Worm (Caenorhabditis elegans) whole organism, L1 larva: ENCODE results near the gene C25H3.7.

ENCODE experiments used
- C04F5.9 ChIP-seq: sonication (generic microtip); optimal IDR thresholded peaks from 2 replicates; lab custom pipeline; 2016; ENCODE audit warnings: missing genetic modification characterization, missing compliant biosample characterization
- C16A3.4 ChIP-seq: fragments of 150-350 bp; optimal IDR thresholded peaks from 2 replicates; lab custom pipeline; 2014; ENCODE audit warnings: missing biosample characterization, missing genetic modification characterization
- C34B4.2 ChIP-seq: sonication (generic microtip); optimal IDR thresholded peaks from 2 replicates; lab custom pipeline; 2017; ENCODE audit warnings: mild to moderate bottlenecking, missing genetic modification characterization, missing compliant biosample characterization
- Y116A8C.19 ChIP-seq: sonication (generic microtip); optimal IDR thresholded peaks from 2 replicates; lab custom pipeline; 2016; ENCODE audit warnings: missing compliant biosample characterization, missing genetic modification characterization, borderline replicate concordance
- aha-1 ChIP-seq: fragments of 150-350 bp; optimal IDR thresholded peaks from 2 replicates; lab custom pipeline; 2014; ENCODE audit warnings: missing biosample characterization, missing genetic modification characterization
- ama-1 ChIP-seq: fragments of 150-350 bp; optimal IDR thresholded peaks from 2 replicates; lab custom pipeline; 2014
- blmp-1 ChIP-seq: fragments of 150-350 bp; optimal IDR thresholded peaks from 2 replicates; lab custom pipeline; 2014; ENCODE audit warnings: missing biosample characterization, missing genetic modification characterization
- ceh-63 ChIP-seq: fragments of 200-800 bp; sonication (Bioruptor generic); optimal IDR thresholded peaks from 2 replicates; lab custom pipeline; 2018; ENCODE audit warnings: mild to moderate bottlenecking, missing genetic modification characterization, missing compliant biosample characterization
- ceh-82 ChIP-seq, 3 experiments: fragments of 150-350 bp in 1 of 3; sonication (generic microtip) in 2 of 3; optimal IDR thresholded peaks; 2 replicates each; lab custom pipeline; 2014 to 2017; ENCODE audit warnings: missing biosample characterization in 3 of 3, missing genetic modification characterization in 3 of 3
- ceh-88 ChIP-seq: fragments of 200-800 bp; sonication (Bioruptor generic); IDR thresholded peaks from 2 replicates; pipeline ENCODE4 v1.3.6; 2022; ENCODE audit warnings: missing genetic modification characterization, missing compliant biosample characterization
- ceh-90 ChIP-seq: sonication (generic microtip); optimal IDR thresholded peaks from 2 replicates; lab custom pipeline; 2016; ENCODE audit warnings: missing genetic modification characterization, missing compliant biosample characterization
- ces-1 ChIP-seq: fragments of 150-350 bp; optimal IDR thresholded peaks from 2 replicates; lab custom pipeline; 2014; ENCODE audit warnings: missing biosample characterization, missing genetic modification reagents, missing genetic modification characterization
- dpl-1 ChIP-seq, 3 experiments: fragments of 150-350 bp in 2 of 3; sonication (generic microtip) in 1 of 3; optimal IDR thresholded peaks; 2 replicates each; lab custom pipeline; 2014 to 2017; ENCODE audit warnings: missing biosample characterization in 3 of 3, missing genetic modification characterization in 3 of 3, missing genetic modification reagents in 3 of 3
- dsc-1 ChIP-seq: sonication (generic microtip); optimal IDR thresholded peaks from 2 replicates; lab custom pipeline; 2016; ENCODE audit warnings: mild to moderate bottlenecking, missing genetic modification characterization, missing compliant biosample characterization
- efl-1 ChIP-seq, 4 experiments: fragments of 150-350 bp; optimal IDR thresholded peaks in 3 of 4; peaks in 1 of 4; 1 replicate in 1 of 4; 2 replicates in 3 of 4; lab custom pipeline; 2014; ENCODE audit warnings: missing biosample characterization in 2 of 4, missing genetic modification characterization in 2 of 4, missing genetic modification reagents in 2 of 4
- efl-3 ChIP-seq: fragments of 200-800 bp; sonication (Bioruptor generic); optimal IDR thresholded peaks from 2 replicates; lab custom pipeline; 2018; ENCODE audit warnings: mild to moderate bottlenecking, missing genetic modification characterization, missing compliant biosample characterization
- egl-13 ChIP-seq: sonication (generic microtip); optimal IDR thresholded peaks from 2 replicates; lab custom pipeline; 2016; ENCODE audit warnings: missing genotype, missing genetic modification reagents, missing genetic modification characterization, missing compliant biosample characterization
- egl-27 ChIP-seq, 2 experiments: fragments of 150-350 bp in 1 of 2; sonication (generic microtip); optimal IDR thresholded peaks; 3 replicates each; lab custom pipeline; 2017 to 2018; ENCODE audit warnings: missing biosample characterization in 2 of 2, missing genetic modification characterization in 2 of 2, missing genetic modification reagents in 2 of 2
- elt-3 ChIP-seq, 6 experiments: fragments of 150-350 bp in 1 of 6; sonication (generic microtip); optimal IDR thresholded peaks; 2 replicates each; lab custom pipeline; 2017 to 2018; ENCODE audit warnings: missing biosample characterization in 6 of 6, missing genetic modification characterization in 6 of 6, inconsistent platforms in 1 of 6
- fkh-4 ChIP-seq: sonication (generic microtip); optimal IDR thresholded peaks from 2 replicates; lab custom pipeline; 2016; ENCODE audit warnings: missing compliant biosample characterization, missing genetic modification characterization, borderline replicate concordance
- hlh-4 ChIP-seq: sonication (generic microtip); optimal IDR thresholded peaks from 2 replicates; lab custom pipeline; 2016; ENCODE audit warnings: mild to moderate bottlenecking, missing genetic modification characterization, missing compliant biosample characterization
- jun-1 ChIP-seq: fragments of 150-350 bp; optimal IDR thresholded peaks from 2 replicates; lab custom pipeline; 2014; ENCODE audit warnings: missing biosample characterization, missing genetic modification reagents, missing genetic modification characterization
- lin-13 ChIP-seq: fragments of 150-350 bp; optimal IDR thresholded peaks from 2 replicates; lab custom pipeline; 2014; ENCODE audit warnings: missing biosample characterization, missing genetic modification reagents, missing genetic modification characterization
- lin-15B ChIP-seq: fragments of 150-350 bp; sonication (generic microtip); optimal IDR thresholded peaks from 3 replicates; lab custom pipeline; 2014; ENCODE audit warnings: missing biosample characterization, missing genetic modification characterization
- lir-3 ChIP-seq: sonication (generic microtip); optimal IDR thresholded peaks from 2 replicates; lab custom pipeline; 2016; ENCODE audit warnings: mild to moderate bottlenecking, missing genetic modification characterization, moderate library complexity, missing compliant biosample characterization; ENCODE audit not compliant: poor library complexity
- mab-9 ChIP-seq: fragments of 200-800 bp; sonication (Bioruptor generic); IDR thresholded peaks from 2 replicates; pipeline ENCODE4 v1.3.6; 2022; ENCODE audit warnings: missing genetic modification reagents, missing genetic modification characterization, missing compliant biosample characterization
- mdl-1 ChIP-seq, 2 experiments: fragments of 150-350 bp; optimal IDR thresholded peaks; 2 replicates each; lab custom pipeline; 2014 to 2017; ENCODE audit warnings: missing biosample characterization in 2 of 2, missing genetic modification characterization in 2 of 2, inconsistent platforms in 1 of 2
- mef-2 ChIP-seq: fragments of 150-350 bp; optimal IDR thresholded peaks from 2 replicates; lab custom pipeline; 2014; ENCODE audit warnings: missing biosample characterization, missing genetic modification characterization
- mep-1 ChIP-seq: fragments of 150-350 bp; optimal IDR thresholded peaks from 2 replicates; lab custom pipeline; 2014; ENCODE audit warnings: missing biosample characterization, missing genetic modification characterization
- nhr-11 ChIP-seq: fragments of 150-350 bp; optimal IDR thresholded peaks from 2 replicates; lab custom pipeline; 2014; ENCODE audit warnings: missing biosample characterization, missing genetic modification characterization
- nhr-19 ChIP-seq: fragments of 200-800 bp; sonication (Bioruptor generic); conservative IDR thresholded peaks from 2 replicates; pipeline ENCODE4 v1.3.6; 2022; ENCODE audit warnings: missing genetic modification characterization, missing compliant biosample characterization
- nhr-237 ChIP-seq: fragments of 150-350 bp; optimal IDR thresholded peaks from 2 replicates; lab custom pipeline; 2014; ENCODE audit warnings: missing biosample characterization, missing genetic modification characterization
- nhr-76 ChIP-seq: sonication (generic microtip); optimal IDR thresholded peaks from 2 replicates; lab custom pipeline; 2017; ENCODE audit warnings: missing biosample characterization, missing genetic modification characterization
- nhr-77 ChIP-seq: fragments of 150-350 bp; optimal IDR thresholded peaks from 2 replicates; lab custom pipeline; 2014; ENCODE audit warnings: missing biosample characterization, missing genetic modification characterization
- nhr-84 ChIP-seq: sonication (generic microtip); optimal IDR thresholded peaks from 2 replicates; lab custom pipeline; 2017; ENCODE audit warnings: missing biosample characterization, missing genetic modification characterization
- nhr-85 ChIP-seq: sonication (generic microtip); peaks from one replicate; lab custom pipeline; 2016; ENCODE audit warnings: missing genetic modification characterization, inconsistent platforms, missing compliant biosample characterization
- pax-3 ChIP-seq: fragments of 200-800 bp; sonication (Bioruptor generic); optimal IDR thresholded peaks from 2 replicates; lab custom pipeline; 2018; ENCODE audit warnings: mild to moderate bottlenecking, missing genetic modification characterization, moderate library complexity, missing compliant biosample characterization
- rnt-1 ChIP-seq: sonication (generic microtip); optimal IDR thresholded peaks from 2 replicates; lab custom pipeline; 2016; ENCODE audit warnings: mild to moderate bottlenecking, missing genetic modification characterization, moderate library complexity, missing compliant biosample characterization
- skn-1 ChIP-seq: fragments of 150-350 bp; optimal IDR thresholded peaks from 2 replicates; lab custom pipeline; 2014; ENCODE audit warnings: missing biosample characterization, missing genetic modification characterization
- snpc-4 ChIP-seq: fragments of 150-350 bp; optimal IDR thresholded peaks from 2 replicates; lab custom pipeline; 2014; ENCODE audit warnings: missing biosample characterization, missing genetic modification characterization
- snu-23 ChIP-seq: sonication (generic microtip); optimal IDR thresholded peaks from 2 replicates; lab custom pipeline; 2016; ENCODE audit warnings: missing genetic modification characterization, missing compliant biosample characterization
- sox-4 ChIP-seq: sonication (generic microtip); optimal IDR thresholded peaks from 2 replicates; lab custom pipeline; 2016; ENCODE audit warnings: missing genetic modification characterization, missing compliant biosample characterization
- sptf-1 ChIP-seq: fragments of 150-350 bp; optimal IDR thresholded peaks from 2 replicates; lab custom pipeline; 2014; ENCODE audit warnings: missing biosample characterization, missing genetic modification characterization
- unc-130 ChIP-seq: fragments of 150-350 bp; optimal IDR thresholded peaks from 2 replicates; lab custom pipeline; 2017; ENCODE audit warnings: missing biosample characterization, missing genetic modification characterization, inconsistent platforms
- unc-30 ChIP-seq: sonication (generic microtip); optimal IDR thresholded peaks from 2 replicates; lab custom pipeline; 2017; ENCODE audit warnings: missing biosample characterization, missing genetic modification characterization
- xbp-1 ChIP-seq: sonication (generic microtip); optimal IDR thresholded peaks from 2 replicates; lab custom pipeline; 2016; ENCODE audit warnings: missing genetic modification characterization, missing compliant biosample characterization
- zip-4 ChIP-seq: fragments of 200-800 bp; sonication (Bioruptor generic); optimal IDR thresholded peaks from 2 replicates; lab custom pipeline; 2018; ENCODE audit warnings: mild to moderate bottlenecking, missing genetic modification characterization, moderate library complexity, missing compliant biosample characterization
- ztf-4 ChIP-seq: fragments of 150-350 bp; optimal IDR thresholded peaks from 2 replicates; lab custom pipeline; 2014; ENCODE audit warnings: missing biosample characterization, missing genetic modification characterization

Gene C25H3.7

ce11 chrII:5651426-5651825, 17.3 kb downstream of the C25H3.7 start:
- no peak for TF ChIP-seq pax-3 (tag; lab: Kevin White, UChicago)
- no peak for TF ChIP-seq unc-130 (tag; lab: Kevin White, UChicago)
- TF ChIP-seq efl-1 (optimal IDR thresholded peaks at IDR 0.05; lab: Kevin White, UChicago), result no peak
- peak in 1 of 2 experiments; percentile 35 for TF ChIP-seq efl-1 (GFP tag; optimal IDR thresholded peaks at IDR 0.05 in 1 of 2; lab: Kevin White, UChicago)
- TF ChIP-seq, all 84 proteins: peak for 1

ce11 chrII:5649236-5650004, 19.3 kb downstream of the C25H3.7 start, which contains the start of the genes sam-4, F59E12.17 and zyg-1:
sam-4 (minus strand) TSS chrII:5649286.
F59E12.17 (minus strand) TSS chrII:5649470.
zyg-1 (plus strand) TSS chrII:5649748.
- TF ChIP-seq mdl-1 (tag; optimal IDR thresholded peaks at IDR 0.05; lab: Kevin White, UChicago) (peak in 1 of 2 experiments; percentile 35), C34B4.2 (tag; lab: Kevin White, UChicago) (no peak), Y116A8C.19 (tag; lab: Kevin White, UChicago) (no peak), jun-1 (tag; lab: Kevin White, UChicago) (no peak), dpl-1 (GFP tag; optimal IDR thresholded peaks at IDR 0.05; lab: Kevin White, UChicago) (peak; percentile 68 to 87 (median 77)), rnt-1 (tag; lab: Kevin White, UChicago) (peak; percentile 86), snpc-4 (tag; lab: Kevin White, UChicago) (peak; percentile 53), lin-15B (peak; percentile 86), sptf-1 (tag; lab: Kevin White, UChicago) (no peak), efl-3 (no peak), ces-1 (no peak), nhr-237 (no peak), xbp-1 (tag; lab: Kevin White, UChicago) (peak; percentile 47), ceh-82 (tag; optimal IDR thresholded peaks at IDR 0.05; lab: Kevin White, UChicago) (peak; percentile 8 to 84 (median 37)), unc-130 (tag; lab: Kevin White, UChicago) (no peak), efl-1 (optimal IDR thresholded peaks at IDR 0.05; lab: Kevin White, UChicago) (peak; percentile 78 to 83), efl-1 (GFP tag; optimal IDR thresholded peaks at IDR 0.05 in 1 of 2; lab: Kevin White, UChicago) (peak; percentile 85 to 98), zip-4 (GFP tag; lab: Kevin White, UChicago) (no peak), egl-27 (tag; optimal IDR thresholded peaks at IDR 0.05; lab: Kevin White, UChicago) (no peak), hlh-4 (tag; lab: Kevin White, UChicago) (no peak), mab-9 (GFP tag; lab: Robert Waterston, UW) (no peak), mep-1 (tag; lab: Kevin White, UChicago) (peak; percentile 65), nhr-19 (0 out of 2 replicates have a peak, but pooled peaks have one; percentile 20), aha-1 (no peak), lir-3 (peak; percentile 77), fkh-4 (no peak), ceh-90 (tag; lab: Kevin White, UChicago) (peak; percentile 57), lin-13 (GFP tag; lab: Kevin White, UChicago) (no peak), blmp-1 (tag; lab: Kevin White, UChicago) (no peak), elt-3 (tag; optimal IDR thresholded peaks at IDR 0.05; lab: Kevin White, UChicago) (peak in 1 of 6 experiments; percentile 20), snu-23 (GFP tag; lab: Kevin White, UChicago) (peak; percentile 68), nhr-85 (tag; lab: Kevin White, UChicago) (peak; percentile 74), unc-30 (tag; lab: Kevin White, UChicago) (no peak), C16A3.4 (tag; lab: Kevin White, UChicago) (peak; percentile 85), egl-13 (tag; lab: Kevin White, UChicago) (no peak), ceh-88 (GFP tag; lab: Robert Waterston, UW) (no peak), sox-4 (tag; lab: Kevin White, UChicago) (no peak), ztf-4 (tag; lab: Kevin White, UChicago) (no peak), ama-1 (lab: Kevin White, UChicago) (no peak), nhr-84 (tag; lab: Kevin White, UChicago) (no peak), nhr-76 (no peak), skn-1 (tag; lab: Kevin White, UChicago) (peak; percentile 81), ceh-63 (GFP tag; lab: Kevin White, UChicago) (no peak), pax-3 (tag; lab: Kevin White, UChicago) (no peak), dsc-1 (tag; lab: Kevin White, UChicago) (no peak), mef-2 (no peak), nhr-77 (tag; lab: Kevin White, UChicago) (no peak), nhr-11 (no peak), C04F5.9 (tag; lab: Kevin White, UChicago) (no peak)
